Worm (Caenorhabditis elegans) whole organism, L4 larva: ENCODE data around the gene F54D8.6.
A peak's percentile ranks its signal among the peaks of the same experiment; 100 is the strongest.

ENCODE experiments used
- D1046.2 ChIP-seq: fragments of 200-800 bp; sonication (Bioruptor generic); IDR thresholded peaks from 2 replicates; pipeline ENCODE4 v1.3.6; 2022; ENCODE audit warnings: missing genetic modification characterization, missing compliant biosample characterization
- F10B5.3 ChIP-seq: sonication (generic microtip); optimal IDR thresholded peaks from 2 replicates; lab custom pipeline; 2016; ENCODE audit warnings: mild to moderate bottlenecking, missing genetic modification characterization, missing compliant biosample characterization
- F26F4.8 ChIP-seq: fragments of 200-800 bp; sonication (Bioruptor generic); conservative IDR thresholded peaks from 2 replicates; pipeline ENCODE4 v1.3.6; 2022; ENCODE audit warnings: missing genetic modification characterization, missing compliant biosample characterization
- R02D3.7 ChIP-seq: fragments of 150-350 bp; sonication (generic microtip); optimal IDR thresholded peaks from 3 replicates; lab custom pipeline; 2014; ENCODE audit warnings: missing biosample characterization, missing genetic modification characterization
- T20F7.1 ChIP-seq: fragments of 200-800 bp; sonication (Bioruptor generic); optimal IDR thresholded peaks from 2 replicates; lab custom pipeline; 2018; ENCODE audit warnings: mild to moderate bottlenecking, missing genetic modification characterization, missing compliant biosample characterization
- Y48G9A.11 ChIP-seq: fragments of 200-800 bp; sonication (Bioruptor generic); IDR thresholded peaks from 2 replicates; pipeline ENCODE4 v1.3.6; 2022; ENCODE audit warnings: missing genetic modification reagents, missing genetic modification characterization, missing compliant biosample characterization
- ZK337.2 ChIP-seq: fragments of 200-800 bp; sonication (Bioruptor generic); IDR thresholded peaks from 2 replicates; pipeline ENCODE4 v1.3.6; 2022; ENCODE audit warnings: missing genetic modification reagents, missing genetic modification characterization, missing compliant biosample characterization
- aha-1 ChIP-seq: fragments of 150-350 bp; peaks from one replicate; lab custom pipeline; 2014; ENCODE audit warnings: missing biosample characterization, missing genetic modification characterization
- aly-2 ChIP-seq: sonication (generic microtip); optimal IDR thresholded peaks from 2 replicates; lab custom pipeline; 2018; ENCODE audit warnings: missing biosample characterization, missing genetic modification characterization
- attf-4 ChIP-seq: sonication (generic microtip); optimal IDR thresholded peaks from 3 replicates; lab custom pipeline; 2017; ENCODE audit warnings: missing biosample characterization, missing genetic modification characterization
- ceh-44 ChIP-seq: fragments of 200-800 bp; sonication (Bioruptor generic); IDR thresholded peaks from 2 replicates; pipeline ENCODE4 v1.3.6; 2022; ENCODE audit warnings: missing genetic modification reagents, missing genetic modification characterization, missing compliant biosample characterization
- ceh-82 ChIP-seq: sonication (generic microtip); optimal IDR thresholded peaks from 2 replicates; lab custom pipeline; 2017; ENCODE audit warnings: missing biosample characterization, missing genetic modification characterization
- daf-16 ChIP-seq, 3 experiments: sonication (generic microtip); optimal IDR thresholded peaks; 2 replicates each; lab custom pipeline; 2016 to 2017; ENCODE audit warnings: missing genetic modification characterization in 3 of 3, missing genetic modification reagents in 3 of 3, mild to moderate bottlenecking in 2 of 3, missing compliant biosample characterization in 2 of 3, missing biosample characterization in 1 of 3, moderate library complexity in 1 of 3
- dmd-6 ChIP-seq: fragments of 200-800 bp; sonication (Bioruptor generic); IDR thresholded peaks from 2 replicates; pipeline ENCODE4 v1.3.6; 2022; ENCODE audit warnings: missing genetic modification reagents, missing genetic modification characterization, missing compliant biosample characterization
- dmd-8 ChIP-seq: fragments of 200-800 bp; sonication (Bioruptor generic); IDR thresholded peaks from 2 replicates; pipeline ENCODE4 v1.3.6; 2022; ENCODE audit warnings: missing genetic modification characterization, missing compliant biosample characterization
- dmd-9 ChIP-seq: fragments of 200-800 bp; sonication (Bioruptor generic); IDR thresholded peaks from 2 replicates; pipeline ENCODE4 v1.3.6; 2022; ENCODE audit warnings: missing genetic modification reagents, missing genetic modification characterization, missing compliant biosample characterization
- duxl-1 ChIP-seq: sonication (generic microtip); optimal IDR thresholded peaks from 2 replicates; lab custom pipeline; 2016; ENCODE audit warnings: mild to moderate bottlenecking, missing genetic modification characterization, moderate library complexity, missing compliant biosample characterization; ENCODE audit not compliant: poor library complexity
- egl-27 ChIP-seq: sonication (generic microtip); optimal IDR thresholded peaks from 3 replicates; lab custom pipeline; 2017; ENCODE audit warnings: missing biosample characterization, missing genetic modification reagents, missing genetic modification characterization
- hif-1 ChIP-seq, 2 experiments: sonication (generic microtip); optimal IDR thresholded peaks; 2 replicates each; lab custom pipeline; 2016 to 2017; ENCODE audit warnings: missing compliant biosample characterization in 2 of 2, missing genetic modification characterization in 2 of 2, missing genetic modification reagents in 2 of 2, missing genotype in 2 of 2, mild to moderate bottlenecking in 1 of 2
- hlh-11 ChIP-seq: fragments of 200-800 bp; sonication (Bioruptor generic); optimal IDR thresholded peaks from 2 replicates; lab custom pipeline; 2018; ENCODE audit warnings: mild to moderate bottlenecking, missing genetic modification characterization, missing compliant biosample characterization
- hlh-30 ChIP-seq: sonication (generic microtip); optimal IDR thresholded peaks from 2 replicates; lab custom pipeline; 2017; ENCODE audit warnings: antibody characterized with exemption, mild to moderate bottlenecking, missing genetic modification characterization, missing compliant biosample characterization; ENCODE audit not compliant: insufficient read depth
- lim-7 ChIP-seq: fragments of 200-800 bp; sonication (Bioruptor generic); IDR thresholded peaks from 2 replicates; pipeline ENCODE4 v1.3.6; 2022; ENCODE audit warnings: missing genetic modification characterization, missing compliant biosample characterization
- lin-13 ChIP-seq: fragments of 150-350 bp; optimal IDR thresholded peaks from 2 replicates; lab custom pipeline; 2014; ENCODE audit warnings: missing biosample characterization, missing genetic modification reagents, missing genetic modification characterization
- lin-15B ChIP-seq: fragments of 150-350 bp; sonication (generic microtip); optimal IDR thresholded peaks from 3 replicates; lab custom pipeline; 2014; ENCODE audit warnings: missing biosample characterization, missing genetic modification characterization
- lin-38 ChIP-seq: fragments of 200-800 bp; sonication (Bioruptor generic); IDR thresholded peaks from 2 replicates; pipeline ENCODE4 v1.3.6; 2022; ENCODE audit warnings: missing genetic modification reagents, missing genetic modification characterization, missing compliant biosample characterization
- lir-3 ChIP-seq: sonication (generic microtip); optimal IDR thresholded peaks from 2 replicates; lab custom pipeline; 2016; ENCODE audit warnings: mild to moderate bottlenecking, missing genetic modification characterization, missing compliant biosample characterization
- mdl-1 ChIP-seq, 2 experiments: fragments of 150-350 bp in 1 of 2; sonication (generic microtip) in 1 of 2; optimal IDR thresholded peaks; 2 replicates each; lab custom pipeline; 2014 to 2017; ENCODE audit warnings: missing biosample characterization in 2 of 2, missing genetic modification characterization in 2 of 2
- mdt-29 ChIP-seq: fragments of 200-800 bp; sonication (Bioruptor generic); IDR thresholded peaks from 2 replicates; pipeline ENCODE4 v1.3.6; 2022; ENCODE audit warnings: missing genetic modification reagents, missing genetic modification characterization, missing compliant biosample characterization
- mes-2 ChIP-seq: sonication (generic microtip); optimal IDR thresholded peaks from 2 replicates; lab custom pipeline; 2016; ENCODE audit warnings: missing genotype, mild to moderate bottlenecking, missing genetic modification characterization, missing compliant biosample characterization; ENCODE audit not compliant: poor library complexity, severe bottlenecking
- nhr-10 ChIP-seq: fragments of 150-350 bp; optimal IDR thresholded peaks from 2 replicates; lab custom pipeline; 2014; ENCODE audit warnings: missing biosample characterization, missing genetic modification characterization
- nhr-25 ChIP-seq: sonication (generic microtip); optimal IDR thresholded peaks from 2 replicates; lab custom pipeline; 2017; ENCODE audit warnings: missing genetic modification characterization, mild to moderate bottlenecking, missing compliant biosample characterization, antibody characterized with exemption, moderate library complexity, borderline replicate concordance; ENCODE audit not compliant: insufficient read depth
- nhr-76 ChIP-seq: fragments of 150-350 bp; optimal IDR thresholded peaks from 2 replicates; lab custom pipeline; 2014; ENCODE audit warnings: missing biosample characterization, missing genetic modification characterization
- nhr-77 ChIP-seq: fragments of 150-350 bp; optimal IDR thresholded peaks from 2 replicates; lab custom pipeline; 2014; ENCODE audit warnings: missing biosample characterization, missing genetic modification characterization
- pha-4 ChIP-seq, 2 experiments: fragments of 150-350 bp in 1 of 2; fragments of 200-800 bp in 1 of 2; sonication (Bioruptor generic) in 1 of 2; IDR thresholded peaks in 1 of 2; optimal IDR thresholded peaks in 1 of 2; 2 replicates each; pipeline versions ENCODE4 v1.3.6 to Lab custom; 2014 to 2022; ENCODE audit warnings: missing genetic modification characterization in 2 of 2, missing genetic modification reagents in 2 of 2, missing biosample characterization in 1 of 2, missing compliant biosample characterization in 1 of 2
- pqm-1 ChIP-seq: sonication (generic microtip); optimal IDR thresholded peaks from 2 replicates; lab custom pipeline; 2017; ENCODE audit warnings: missing biosample characterization, missing genetic modification characterization
- snpc-4 ChIP-seq: fragments of 150-350 bp; optimal IDR thresholded peaks from 2 replicates; lab custom pipeline; 2014; ENCODE audit warnings: missing biosample characterization, missing genetic modification characterization
- tra-1 ChIP-seq: fragments of 200-800 bp; sonication (Bioruptor generic); IDR thresholded peaks from 2 replicates; pipeline ENCODE4 v1.3.6; 2022; ENCODE audit warnings: missing genetic modification reagents, missing genetic modification characterization, missing compliant biosample characterization
- unc-130 ChIP-seq: sonication (generic microtip); optimal IDR thresholded peaks from 2 replicates; lab custom pipeline; 2016; ENCODE audit warnings: missing genetic modification reagents, missing genetic modification characterization, missing compliant biosample characterization
- zfp-2 ChIP-seq: sonication (generic microtip); optimal IDR thresholded peaks from 2 replicates; lab custom pipeline; 2016; ENCODE audit warnings: mild to moderate bottlenecking, missing genetic modification characterization, missing compliant biosample characterization
- zfp-3 ChIP-seq: fragments of 200-800 bp; sonication (Bioruptor generic); conservative IDR thresholded peaks from 2 replicates; pipeline ENCODE4 v1.3.6; 2022; ENCODE audit warnings: missing genetic modification reagents, missing genetic modification characterization, missing compliant biosample characterization

The F54D8.6 gene

DNA sequence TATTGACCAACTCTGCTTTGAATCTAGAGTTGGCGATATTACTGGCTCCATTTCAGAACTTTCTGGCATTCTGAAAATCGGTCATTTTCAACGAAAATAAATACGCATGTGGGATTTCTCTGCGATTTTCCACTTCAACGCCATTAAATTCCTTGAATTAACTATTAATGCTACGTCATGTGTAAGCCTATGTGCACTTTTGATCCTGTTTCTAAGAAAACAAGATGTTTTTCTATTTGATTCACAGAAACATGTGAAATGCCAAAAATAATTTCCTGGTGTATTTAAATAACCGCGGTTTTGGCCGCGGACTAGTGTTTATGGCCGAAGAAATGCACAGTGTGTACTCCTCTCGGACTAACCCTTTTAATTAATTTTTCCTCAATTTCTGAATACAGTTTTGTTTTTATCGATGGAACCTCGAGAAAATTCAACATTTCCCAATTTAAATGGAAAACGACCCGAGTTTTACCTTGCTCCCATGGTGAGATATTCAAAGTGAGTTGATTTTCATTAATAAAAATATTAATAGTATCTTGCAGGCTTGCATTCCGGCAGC is 34.0 kb upstream of the F54D8.6 start, which contains the start of the genes C45G9.11 and C45G9.2 (continued):
- TF ChIP-seq hif-1 (tag; optimal IDR thresholded peaks at IDR 0.05; lab: Kevin White, UChicago) (peak in 1 of 2 experiments; percentile 84), ceh-82 (tag; lab: Kevin White, UChicago) (no peak), F10B5.3 (tag; lab: Kevin White, UChicago) (no peak), tra-1 (GFP tag; lab: Robert Waterston, UW) (no peak), mes-2 (peak; percentile 99), aly-2 (tag; lab: Kevin White, UChicago) (no peak), zfp-3 (GFP tag; lab: Robert Waterston, UW) (0 out of 2 replicates have a peak, but pooled peaks have one; percentile 13), F26F4.8 (no peak), Y48G9A.11 (GFP tag; lab: Robert Waterston, UW) (peak; percentile 52), nhr-25 (tag; lab: Kevin White, UChicago) (no peak), T20F7.1 (GFP tag; lab: Kevin White, UChicago) (peak; percentile 44), D1046.2 (GFP tag; lab: Robert Waterston, UW) (no peak), mdt-29 (GFP tag; lab: Robert Waterston, UW) (no peak), ZK337.2 (GFP tag; lab: Robert Waterston, UW) (peak; percentile 89), unc-130 (GFP tag; lab: Kevin White, UChicago) (peak; percentile 78), egl-27 (tag; lab: Kevin White, UChicago) (no peak), ceh-44 (GFP tag; lab: Robert Waterston, UW) (peak; percentile 70; the same call in 1 of the 2 replicates), R02D3.7 (tag; lab: Kevin White, UChicago) (no peak), nhr-10 (tag; lab: Kevin White, UChicago) (no peak), snpc-4 (no peak), lir-3 (tag; lab: Kevin White, UChicago) (no peak), duxl-1 (tag; lab: Kevin White, UChicago) (peak; percentile 35), dmd-9 (peak; percentile 84), attf-4 (tag; lab: Kevin White, UChicago) (no peak)

DNA sequence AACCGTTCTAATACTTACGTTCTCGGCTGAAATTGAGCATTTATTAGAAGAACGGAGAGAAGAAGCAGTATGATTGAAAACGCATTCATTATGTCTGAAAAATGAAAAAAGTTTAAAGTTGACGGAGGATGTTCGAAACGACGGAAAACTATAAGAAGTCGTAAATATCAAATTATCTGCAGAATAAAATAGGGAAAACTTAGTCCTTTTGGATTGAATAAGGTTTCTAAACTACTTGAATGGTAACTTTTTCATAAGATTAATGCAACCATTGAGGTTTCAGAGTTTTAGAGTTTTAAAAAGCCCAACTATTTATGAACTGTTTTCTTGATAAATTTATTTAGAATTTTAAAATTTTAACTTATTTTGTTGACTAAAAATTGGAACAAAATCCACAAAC is 31.3 kb upstream of the F54D8.6 start, which contains the start of gene C45G9.12:
C45G9.12 (minus strand) TSS at position 101 of the 400 bp plus-strand sequence.
- TF ChIP-seq lin-13 (GFP tag; lab: Kevin White, UChicago) (no peak), dmd-8 (GFP tag; lab: Robert Waterston, UW) (no peak)

DNA sequence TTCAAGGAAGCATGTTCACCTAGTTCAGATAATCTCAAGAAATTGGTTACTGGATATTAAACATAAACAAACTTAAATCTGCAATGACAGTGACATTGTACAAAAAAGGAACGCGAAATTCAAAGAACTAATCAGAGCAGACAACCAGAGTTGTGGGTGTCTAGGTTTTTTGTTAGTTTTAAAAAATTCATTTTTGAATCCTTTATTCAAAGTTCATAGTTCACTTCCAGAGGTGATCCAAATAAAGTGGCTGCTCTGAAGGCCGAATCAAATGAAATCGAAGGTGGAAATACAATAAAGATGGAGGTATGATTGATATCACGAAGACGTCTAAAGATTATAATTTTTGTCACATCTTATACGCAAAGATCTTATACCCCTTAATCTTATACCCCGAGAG is 28.4 kb upstream of the F54D8.6 start, which contains the start of gene ttbk-6:
ttbk-6 (plus strand) TSS at position 301 of the 400 bp plus-strand sequence.
- TF ChIP-seq nhr-76 (tag; lab: Kevin White, UChicago) (no peak), dmd-8 (GFP tag; lab: Robert Waterston, UW) (no peak)
- TF ChIP-seq, all 104 proteins: peak for 0

DNA sequence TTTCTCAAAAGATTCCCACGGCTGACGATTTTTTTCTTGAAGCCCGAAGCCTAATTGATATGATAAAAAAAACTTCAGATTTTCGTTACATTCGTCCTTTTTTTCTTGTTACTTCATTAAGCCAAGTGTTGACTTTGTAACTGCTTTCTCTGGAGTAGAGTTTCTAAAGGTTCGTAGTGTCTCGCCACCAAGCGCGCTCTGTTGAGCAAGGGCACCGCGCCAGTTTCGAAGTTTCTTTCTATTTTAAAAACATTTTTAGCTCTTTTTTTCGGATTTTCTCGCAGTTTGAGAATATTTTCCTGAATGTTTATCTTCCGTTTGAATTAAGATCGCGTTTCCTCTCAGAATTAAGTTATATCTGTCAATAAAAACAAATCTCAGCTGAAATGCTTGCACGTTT is 26.2 kb upstream of the F54D8.6 start:
- no peak for TF ChIP-seq nhr-77 (tag; lab: Kevin White, UChicago)
- no peak for TF ChIP-seq lin-15B (tag; lab: Kevin White, UChicago)
- peak; percentile 58 for TF ChIP-seq mes-2
- TF ChIP-seq lin-38 (GFP tag; lab: Robert Waterston, UW): peak; percentile 52
- peak; percentile 6 for TF ChIP-seq unc-130 (GFP tag; lab: Kevin White, UChicago)

DNA sequence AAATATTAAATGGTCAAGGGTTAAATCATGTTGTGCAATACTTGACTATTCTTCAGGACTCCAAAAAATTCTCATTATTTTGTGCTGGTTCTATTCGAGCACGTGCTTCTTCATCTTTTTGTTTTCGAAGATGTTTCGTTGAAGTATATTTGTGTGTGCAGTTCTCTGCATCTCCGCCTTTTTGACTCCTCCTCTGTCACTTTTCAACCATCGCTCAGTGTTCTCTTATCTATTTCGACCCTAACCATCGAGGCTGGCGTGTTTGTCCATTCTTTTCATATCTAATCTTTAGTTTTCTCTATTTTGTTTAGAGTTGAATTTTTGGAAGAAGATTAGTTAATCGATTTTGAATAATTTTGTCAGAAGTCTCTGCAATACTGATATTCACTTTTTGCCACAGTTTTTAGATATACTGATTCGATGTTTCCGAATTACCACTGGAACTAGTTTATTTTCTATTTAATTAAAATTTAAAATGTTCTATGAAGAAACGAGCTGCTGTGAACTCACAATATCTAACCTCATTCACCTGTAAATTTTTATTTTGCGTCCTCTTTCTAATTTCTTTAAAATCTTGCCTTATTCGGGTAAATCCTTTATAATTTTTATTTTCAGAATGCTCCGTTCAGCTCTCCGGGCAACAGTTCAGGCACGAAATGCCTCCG is 25.5 kb upstream of the F54D8.6 start, which contains the start of gene alh-1:
alh-1 (plus strand) TSS at position 615 of the 665 bp plus-strand sequence.
- TF ChIP-seq ZK337.2 (GFP tag; lab: Robert Waterston, UW) (no peak), zfp-2 (tag; lab: Kevin White, UChicago) (no peak), lim-7 (GFP tag; lab: Robert Waterston, UW) (no peak), dmd-6 (GFP tag; lab: Robert Waterston, UW) (peak; percentile 73), F26F4.8 (no peak), nhr-77 (tag; lab: Kevin White, UChicago) (peak; percentile 35), pqm-1 (tag; lab: Kevin White, UChicago) (peak; percentile 78), T20F7.1 (GFP tag; lab: Kevin White, UChicago) (peak; percentile 12), hlh-30 (tag; lab: Kevin White, UChicago) (peak; percentile 21), mdl-1 (tag; optimal IDR thresholded peaks at IDR 0.05; lab: Kevin White, UChicago) (peak in 1 of 2 experiments; percentile 67), aha-1 (tag; lab: Kevin White, UChicago) (peak; percentile 20), hlh-11 (tag; lab: Kevin White, UChicago) (peak; percentile 75), daf-16 (GFP tag; optimal IDR thresholded peaks at IDR 0.05; lab: Kevin White, UChicago) (no peak), daf-16 (tag; optimal IDR thresholded peaks at IDR 0.05; lab: Kevin White, UChicago) (peak; percentile 79), pha-4 (GFP tag; IDR thresholded peaks at IDR 0.05; lab: Robert Waterston, UW) (no peak), pha-4 (tag; optimal IDR thresholded peaks at IDR 0.05; lab: Kevin White, UChicago) (peak; percentile 23)
